Fruit fly (Drosophila melanogaster) whole organism, prepupa: Measurements from ENCODE around the gene CG13603.
A peak's percentile ranks its signal among the peaks of the same experiment; 100 is the strongest.

ENCODE experiments used
- Lpt ChIP-seq: fragments of 200-800 bp; sonication (Bioruptor generic); optimal IDR thresholded peaks from 3 replicates; lab custom pipeline; 2016; ENCODE audit warnings: missing biosample characterization, missing genetic modification characterization
- acj6 ChIP-seq: fragments of 200-800 bp; sonication (Bioruptor generic); optimal IDR thresholded peaks from 3 replicates; lab custom pipeline; 2016; ENCODE audit warnings: missing biosample characterization, missing genetic modification characterization
- eg ChIP-seq: fragments of 200-800 bp; sonication (Bioruptor generic); IDR thresholded peaks from 3 replicates; pipeline ENCODE4 v1.3.6; 2022; ENCODE audit warnings: missing biosample characterization, missing genetic modification characterization
- lz ChIP-seq: fragments of 200-800 bp; sonication (Bioruptor generic); optimal IDR thresholded peaks from 3 replicates; lab custom pipeline; 2016; ENCODE audit warnings: missing biosample characterization, missing genetic modification characterization
- salr ChIP-seq, 2 experiments: fragments of 200-800 bp; sonication (Bioruptor generic); optimal IDR thresholded peaks; 3 replicates each; lab custom pipeline; 2016 to 2018; ENCODE audit warnings: missing biosample characterization in 2 of 2, missing genetic modification characterization in 2 of 2, mild to moderate bottlenecking in 1 of 2

DNA sequence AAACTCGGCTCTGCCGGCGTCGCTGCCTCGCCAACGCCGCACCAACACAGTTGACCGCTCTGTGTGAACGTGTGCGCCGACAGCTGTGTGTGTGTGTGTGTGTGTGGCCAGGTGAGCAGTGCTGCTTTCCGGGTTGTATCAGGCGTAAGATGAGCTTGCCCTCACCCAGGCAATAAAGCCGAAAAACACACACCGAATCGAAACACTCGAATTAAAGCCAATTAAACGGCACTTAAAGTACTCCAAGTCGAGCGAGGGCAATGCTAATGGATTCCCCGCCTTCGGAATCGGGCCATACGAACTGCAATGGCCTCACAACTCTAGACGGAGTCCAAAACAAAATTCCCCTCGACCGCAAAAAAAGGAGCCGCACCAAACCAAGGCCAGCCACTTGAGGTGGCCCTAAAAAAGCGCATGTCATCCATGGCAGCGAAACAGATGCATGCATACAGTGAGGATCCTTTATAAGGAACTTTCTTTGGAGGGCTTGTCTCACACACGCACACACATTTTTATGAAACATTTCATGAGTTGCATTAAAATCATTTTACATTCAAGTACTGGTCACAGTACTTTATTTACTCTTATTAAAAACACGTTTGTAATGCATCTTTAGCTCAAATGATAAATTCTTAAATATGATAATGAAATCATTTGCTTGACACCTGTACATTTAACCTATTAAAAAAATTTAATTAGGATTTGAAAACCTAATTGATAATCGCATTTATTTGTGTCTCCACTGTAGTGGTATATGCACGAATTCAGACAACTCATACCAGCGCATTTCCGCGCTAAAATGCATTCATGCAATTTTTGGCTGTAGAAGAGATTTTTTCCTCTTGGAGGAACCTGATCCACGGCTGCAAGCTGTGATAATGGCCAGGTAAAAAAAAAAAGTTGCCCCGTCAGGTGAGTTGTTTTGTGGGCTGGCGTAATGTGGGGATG, 37.6 kb downstream of the CG13603 start:
- TF ChIP-seq eg (GFP tag; lab: Robert Waterston, UW) = peak; percentile 78
- peak; percentile 95 for TF ChIP-seq acj6
- TF ChIP-seq salr (GFP tag; optimal IDR thresholded peaks at IDR 0.05; lab: Kevin White, UChicago) = peak; percentile 92
- TF ChIP-seq lz (GFP tag; lab: Kevin White, UChicago) = peak; percentile 95
- TF ChIP-seq Lpt (GFP tag; lab: Kevin White, UChicago) = peak; percentile 83
